Worm (Caenorhabditis elegans): Measurements from ENCODE around the gene T13F2.4.
A peak's percentile ranks its signal among the peaks of the same experiment; 100 is the strongest.

Gene T13F2.4

DNA sequence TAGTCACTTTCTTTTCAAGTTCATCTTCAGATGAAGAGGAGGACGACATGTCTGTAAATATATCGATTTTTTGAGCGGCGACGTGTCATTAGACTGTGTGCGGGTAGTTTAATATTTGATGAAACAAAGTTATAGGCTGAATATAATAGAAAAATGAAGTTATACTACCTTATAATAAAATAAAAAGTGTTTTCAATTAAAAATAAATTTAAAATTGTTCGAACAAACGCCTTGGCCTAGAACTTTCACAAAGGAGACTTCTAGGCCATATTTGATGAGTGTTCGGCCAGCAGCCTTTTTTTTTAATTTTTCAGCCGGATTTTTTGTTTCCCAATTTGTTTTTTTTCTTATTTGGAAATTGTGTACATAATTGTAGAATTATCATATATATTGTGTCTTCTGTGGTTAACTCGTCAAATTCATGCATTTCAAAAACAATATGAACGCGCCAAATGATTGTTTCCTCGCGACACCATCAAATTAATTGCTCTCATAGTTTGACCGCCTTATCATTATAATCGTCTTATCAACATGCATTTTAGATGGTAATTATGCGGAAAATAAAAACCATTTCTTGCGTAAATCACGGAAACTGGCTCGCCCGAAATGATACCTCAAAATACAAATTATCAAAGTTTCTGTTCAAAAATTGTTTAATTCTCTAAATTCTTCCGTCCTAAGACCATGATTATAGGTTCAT, 7.9 kb downstream of the T13F2.4 start, which contains the start of gene T13F2.2 (continued):
- no peak for TF ChIP-seq egl-27 (tag; optimal IDR thresholded peaks at IDR 0.05)
- peak in 1 of 2 experiments; percentile 22 for TF ChIP-seq ztf-11 (tag; optimal IDR thresholded peaks at IDR 0.05)
- no peak for TF ChIP-seq egl-13 (tag; optimal IDR thresholded peaks at IDR 0.05)
- no peak for TF ChIP-seq mef-2 (tag; optimal IDR thresholded peaks at IDR 0.05)
- peak; percentile 65 for TF ChIP-seq rnt-1 (tag; optimal IDR thresholded peaks at IDR 0.05)
- no peak for TF ChIP-seq F16B12.6 (tag; optimal IDR thresholded peaks at IDR 0.05)
- no peak for TF ChIP-seq fkh-10 (GFP tag; optimal IDR thresholded peaks at IDR 0.05)
- no peak for TF ChIP-seq efl-3 (GFP tag; optimal IDR thresholded peaks at IDR 0.05)
- TF ChIP-seq elt-3 (tag; optimal IDR thresholded peaks at IDR 0.05): no peak
- TF ChIP-seq tbx-2 (tag; optimal IDR thresholded peaks at IDR 0.05): peak; percentile 16
- no peak for TF ChIP-seq unc-86 (tag; optimal IDR thresholded peaks at IDR 0.05)
- no peak for TF ChIP-seq C16A3.4 (tag; optimal IDR thresholded peaks at IDR 0.05)

ce11 chrIV:9798307-9798706, 8.7 kb downstream of the T13F2.4 start:
- peak; percentile 46 for TF ChIP-seq ceh-8 (GFP tag; optimal IDR thresholded peaks at IDR 0.05)
- no peak for TF ChIP-seq nhr-85 (tag)
- TF ChIP-seq mep-1 (tag; optimal IDR thresholded peaks at IDR 0.05): no peak
- no peak for TF ChIP-seq ceh-88 (GFP tag; IDR thresholded peaks at IDR 0.05)
- TF ChIP-seq ces-1 (GFP tag; optimal IDR thresholded peaks at IDR 0.05): peak; percentile 72
- TF ChIP-seq fkh-10 (GFP tag; optimal IDR thresholded peaks at IDR 0.05): peak; percentile 52
- no peak for TF ChIP-seq mef-2 (tag; optimal IDR thresholded peaks at IDR 0.05)
- TF ChIP-seq nhr-71 (tag; optimal IDR thresholded peaks at IDR 0.05): peak; percentile 40
- TF ChIP-seq xbp-1 (tag; optimal IDR thresholded peaks at IDR 0.05): no peak
- TF ChIP-seq C34B4.2 (tag; optimal IDR thresholded peaks at IDR 0.05): no peak
- no peak for TF ChIP-seq nhr-19 (GFP tag; conservative IDR thresholded peaks at IDR 0.05)
- no peak for TF ChIP-seq elt-3 (tag; optimal IDR thresholded peaks at IDR 0.05)
- TF ChIP-seq nhr-47 (tag; optimal IDR thresholded peaks at IDR 0.05): peak; percentile 8
- TF ChIP-seq unc-86 (tag; optimal IDR thresholded peaks at IDR 0.05): no peak
- TF ChIP-seq unc-30 (tag; optimal IDR thresholded peaks at IDR 0.05): no peak
- no peak for TF ChIP-seq nhr-12 (tag; optimal IDR thresholded peaks at IDR 0.05)
- TF ChIP-seq tbx-2 (tag; optimal IDR thresholded peaks at IDR 0.05): no peak
- TF ChIP-seq ceh-63 (GFP tag; optimal IDR thresholded peaks at IDR 0.05): no peak
- TF ChIP-seq fkh-8 (tag; optimal IDR thresholded peaks at IDR 0.05): peak; percentile 3
- no peak for TF ChIP-seq blmp-1 (tag; optimal IDR thresholded peaks at IDR 0.05)
- no peak for TF ChIP-seq irx-1 (tag; optimal IDR thresholded peaks at IDR 0.05)
- TF ChIP-seq lir-3 (tag; optimal IDR thresholded peaks at IDR 0.05; ENCODE audit: poor library complexity): no peak
- no peak for TF ChIP-seq pag-3 (tag; optimal IDR thresholded peaks at IDR 0.05; ENCODE audit: borderline replicate concordance, insufficient read depth)
- TF ChIP-seq unc-130 (tag; optimal IDR thresholded peaks at IDR 0.05): no peak
- TF ChIP-seq lsy-2 (tag; optimal IDR thresholded peaks at IDR 0.05): no peak
- TF ChIP-seq dsc-1 (tag; optimal IDR thresholded peaks at IDR 0.05): peak; percentile 54
- no peak for TF ChIP-seq unc-98 (GFP tag; IDR thresholded peaks at IDR 0.05)
- TF ChIP-seq unc-62 (GFP tag; optimal IDR thresholded peaks at IDR 0.05): no peak
- TF ChIP-seq lin-14 (GFP tag; optimal IDR thresholded peaks at IDR 0.05): peak; percentile 71
- no peak for TF ChIP-seq mdl-1 (tag; optimal IDR thresholded peaks at IDR 0.05)
- no peak for TF ChIP-seq C04F5.9 (tag; optimal IDR thresholded peaks at IDR 0.05)
- TF ChIP-seq ama-1 (optimal IDR thresholded peaks at IDR 0.05): no peak
- TF ChIP-seq lin-13 (GFP tag; optimal IDR thresholded peaks at IDR 0.05): no peak
- TF ChIP-seq fkh-4 (tag; optimal IDR thresholded peaks at IDR 0.05; ENCODE audit: borderline replicate concordance): no peak
- no peak for TF ChIP-seq nhr-76 (tag; optimal IDR thresholded peaks at IDR 0.05)
- no peak for TF ChIP-seq aha-1 (tag; optimal IDR thresholded peaks at IDR 0.05)
